Fruit fly (Drosophila melanogaster): ENCODE measurements around the gene Mst27D.
A peak's percentile ranks its signal among the peaks of the same experiment; 100 is the strongest.

The Mst27D gene

dm6 chr2L:7047703-7048102, 12.9 kb downstream of the Mst27D start (continued):
- TF ChIP-seq HHEX (GFP tag; optimal IDR thresholded peaks at IDR 0.05) (no peak), Bgb (GFP tag; IDR thresholded peaks at IDR 0.05; ENCODE audit: partially characterized antibody) (no peak), CG4360 (GFP tag; IDR thresholded peaks at IDR 0.05) (no peak), CG30403 (GFP tag; optimal IDR thresholded peaks at IDR 0.05) (no peak), pho (GFP tag; optimal IDR thresholded peaks at IDR 0.05) (peak; percentile 22), CG11085 (GFP tag; IDR thresholded peaks at IDR 0.05) (peak; percentile 29; the same call in 1 of the 2 replicates), CG13424 (tag; optimal IDR thresholded peaks at IDR 0.05) (no peak), Oli (tag; optimal IDR thresholded peaks at IDR 0.05) (no peak), CG8290 (GFP tag; optimal IDR thresholded peaks at IDR 0.05) (no peak), CG8290 (tag; optimal IDR thresholded peaks at IDR 0.05) (no peak), fd102C (GFP tag; optimal IDR thresholded peaks at IDR 0.05) (no peak), NC2α (GFP tag; optimal IDR thresholded peaks at IDR 0.05) (no peak), pfk (GFP tag; optimal IDR thresholded peaks at IDR 0.05) (no peak), vfl (GFP tag; optimal IDR thresholded peaks at IDR 0.05) (no peak), CG32532 (GFP tag; IDR thresholded peaks at IDR 0.05) (no peak), BtbVII (GFP tag; optimal IDR thresholded peaks at IDR 0.05) (no peak), mirr (GFP tag; optimal IDR thresholded peaks at IDR 0.05) (no peak), GATAe (GFP tag; conservative IDR thresholded peaks at IDR 0.05) (no peak), CG2120 (GFP tag; optimal IDR thresholded peaks at IDR 0.05) (peak; percentile 67), otp (GFP tag; IDR thresholded peaks at IDR 0.05) (no peak), psq (GFP tag; optimal IDR thresholded peaks at IDR 0.05) (no peak), CG15696 (tag; optimal IDR thresholded peaks at IDR 0.05) (no peak), CG12071 (GFP tag; optimal IDR thresholded peaks at IDR 0.05) (no peak), CG11456 (GFP tag; IDR thresholded peaks at IDR 0.05) (peak; percentile 40; the same call in 1 of the 3 replicates), CG2875 (GFP tag; optimal IDR thresholded peaks at IDR 0.05) (no peak), CG17361 (GFP tag; IDR thresholded peaks at IDR 0.05) (no peak), Poxn (GFP tag; IDR thresholded peaks at IDR 0.05) (no peak), Max (GFP tag; optimal IDR thresholded peaks at IDR 0.05) (no peak), lab (GFP tag; optimal IDR thresholded peaks at IDR 0.05) (no peak), CG6272 (GFP tag; IDR thresholded peaks at IDR 0.05) (no peak), ap (GFP tag; IDR thresholded peaks at IDR 0.05) (no peak), CG8478 (optimal IDR thresholded peaks at IDR 0.05) (no peak), CG16815 (GFP tag; optimal IDR thresholded peaks at IDR 0.05) (no peak), CG8359 (GFP tag; optimal IDR thresholded peaks at IDR 0.05; ENCODE audit: borderline replicate concordance) (no peak), CG6254 (GFP tag; optimal IDR thresholded peaks at IDR 0.05) (no peak), CG1602 (GFP tag; optimal IDR thresholded peaks at IDR 0.05) (no peak), rib (GFP tag; IDR thresholded peaks at IDR 0.05) (peak; percentile 47; the same call in 1 of the 2 replicates), dysf (GFP tag; IDR thresholded peaks at IDR 0.05) (no peak), CG12391 (tag; optimal IDR thresholded peaks at IDR 0.05) (no peak), CG33557 (GFP tag; optimal IDR thresholded peaks at IDR 0.05) (no peak), CrebB (tag; optimal IDR thresholded peaks at IDR 0.05) (peak; percentile 5), CG4282 (GFP tag; optimal IDR thresholded peaks at IDR 0.05) (no peak), CTCF (GFP tag; optimal IDR thresholded peaks at IDR 0.05) (no peak), CG31441 (GFP tag; IDR thresholded peaks at IDR 0.05) (no peak), ind (GFP tag; optimal IDR thresholded peaks at IDR 0.05) (no peak), Xrp1 (GFP tag; IDR thresholded peaks at IDR 0.05) (no peak), Pdp1 (GFP tag; optimal IDR thresholded peaks at IDR 0.05) (no peak), pum (GFP tag; optimal IDR thresholded peaks at IDR 0.05) (no peak), C15 (GFP tag; IDR thresholded peaks at IDR 0.05) (no peak), Neu2 (GFP tag; optimal IDR thresholded peaks at IDR 0.05; ENCODE audit: borderline replicate concordance) (no peak), sens (GFP tag) (no peak), Jarid2 (GFP tag; optimal IDR thresholded peaks at IDR 0.05) (no peak), Bdp1 (GFP tag; optimal IDR thresholded peaks at IDR 0.05) (no peak)

All from whole organism, embryonic.